Worm (Caenorhabditis elegans): ENCODE results near the gene C06E2.9.
A peak's percentile ranks its signal among the peaks of the same experiment; 100 is the strongest.

Gene C06E2.9

ce11 chrX:8902920-8903319, 41.9 kb downstream of the C06E2.9 start:
- TF ChIP-seq hlh-30 (tag; optimal IDR thresholded peaks at IDR 0.05; ENCODE audit: insufficient read depth), result no peak
- no peak for TF ChIP-seq unc-86 (tag; optimal IDR thresholded peaks at IDR 0.05)
- no peak for TF ChIP-seq mec-3 (tag; optimal IDR thresholded peaks at IDR 0.05; ENCODE audit: borderline replicate concordance)
- no peak for TF ChIP-seq sox-2 (GFP tag; IDR thresholded peaks at IDR 0.05)
- TF ChIP-seq K02D7.2 (tag; optimal IDR thresholded peaks at IDR 0.05), result no peak
- TF ChIP-seq sox-4 (tag; optimal IDR thresholded peaks at IDR 0.05), result no peak
- no peak for TF ChIP-seq npax-4 (tag; optimal IDR thresholded peaks at IDR 0.05)

ce11 chrX:8905089-8905488, 44.0 kb downstream of the C06E2.9 start, which contains the start of gene ensh-1:
Gene ensh-1 (plus strand): TSS chrX:8905389.
- TF ChIP-seq tbx-2 (tag; optimal IDR thresholded peaks at IDR 0.05) (no peak), T23F11.4 (GFP tag; optimal IDR thresholded peaks at IDR 0.05) (no peak), ama-1 (optimal IDR thresholded peaks at IDR 0.05) (no peak), madf-2 (tag; optimal IDR thresholded peaks at IDR 0.05) (no peak), lim-6 (tag; optimal IDR thresholded peaks at IDR 0.05) (no peak)

ce11 chrX:8911077-8911476, 50.0 kb downstream of the C06E2.9 start, which contains the start of gene cyn-8:
Gene cyn-8 (plus strand): TSS chrX:8911293.
- TF ChIP-seq ceh-6 (GFP tag; optimal IDR thresholded peaks at IDR 0.05) (no peak), pqm-1 (tag; optimal IDR thresholded peaks at IDR 0.05) (no peak), ceh-31 (tag; optimal IDR thresholded peaks at IDR 0.05) (peak; percentile 38), nhr-232 (tag; optimal IDR thresholded peaks at IDR 0.05) (no peak), ceh-22 (tag; optimal IDR thresholded peaks at IDR 0.05) (no peak), C38D4.7 (GFP tag; optimal IDR thresholded peaks at IDR 0.05) (no peak), ref-2 (tag; optimal IDR thresholded peaks at IDR 0.05) (peak; percentile 56), unc-42 (tag; optimal IDR thresholded peaks at IDR 0.05) (peak; percentile 72), elt-2 (tag; optimal IDR thresholded peaks at IDR 0.05) (peak; percentile 39), dmd-4 (tag; optimal IDR thresholded peaks at IDR 0.05; ENCODE audit: borderline replicate concordance) (no peak), pax-1 (tag; optimal IDR thresholded peaks at IDR 0.05) (no peak), K02D7.2 (tag; optimal IDR thresholded peaks at IDR 0.05) (no peak), unc-3 (GFP tag; conservative IDR thresholded peaks at IDR 0.05) (no peak), unc-3 (tag; optimal IDR thresholded peaks at IDR 0.05) (no peak), tbx-2 (tag; optimal IDR thresholded peaks at IDR 0.05) (peak; percentile 23)
